Worm (Caenorhabditis elegans) whole organism, L4/young adult: ENCODE results near the gene tag-244.

Experiments
- W03F9.2 ChIP-seq: fragments of 150-350 bp; optimal IDR thresholded peaks from 2 replicates; lab custom pipeline; 2014; ENCODE audit warnings: missing biosample characterization, missing genetic modification characterization
- him-1 ChIP-seq: sonication (generic microtip); optimal IDR thresholded peaks from 2 replicates; lab custom pipeline; 2016; ENCODE audit warnings: missing genotype, missing genetic modification reagents, missing genetic modification characterization, missing compliant biosample characterization

DNA sequence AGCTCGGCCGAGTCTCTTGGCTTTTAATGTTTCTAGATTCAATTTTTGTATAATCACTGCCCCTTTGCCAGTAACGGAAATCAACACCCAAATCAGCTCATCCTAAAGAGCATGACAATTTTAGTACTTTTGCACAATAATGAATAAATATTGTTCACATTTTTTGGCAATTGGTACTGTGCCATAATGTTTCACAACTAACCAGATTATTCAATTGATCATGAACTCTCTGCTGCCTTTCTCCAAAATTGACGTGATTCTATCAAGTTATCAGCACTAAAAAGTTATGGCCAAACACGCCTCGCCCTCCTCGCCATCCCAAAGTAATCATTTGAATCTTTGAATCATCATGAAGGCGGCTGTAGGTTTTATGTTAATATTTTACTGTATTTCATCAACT is 11.2 kb downstream of the tag-244 start, which contains the start of gene hpo-6:
- TF ChIP-seq him-1 (tag; lab: Kevin White, UChicago) (no peak), W03F9.2 (tag; lab: Kevin White, UChicago) (no peak)
